Worm (Caenorhabditis elegans) whole organism, dauer: ENCODE data around the gene Y51H7BR.8.

ENCODE experiments used
- unc-62 ChIP-seq: sonication (generic microtip); optimal IDR thresholded peaks from 2 replicates; lab custom pipeline; 2017; ENCODE audit warnings: missing biosample characterization, missing genetic modification reagents, missing genetic modification characterization

The Y51H7BR.8 gene

ce11 chrII:1518914-1519313 is at the start of gene Y51H7BR.8:
TSS of gene Y51H7BR.8 (plus strand) at chrII:1519214.
- no peak for TF ChIP-seq unc-62 (GFP tag; lab: Kevin White, UChicago)

- TF ChIP-seq unc-62 (GFP tag; lab: Kevin White, UChicago), result no peak
Measured at ce11 chrII:1470515-1470966, 48.5 kb upstream of the Y51H7BR.8 start, which contains the start of gene H17B01.2. TSS of gene H17B01.2 (plus strand) at chrII:1470565.

DNA sequence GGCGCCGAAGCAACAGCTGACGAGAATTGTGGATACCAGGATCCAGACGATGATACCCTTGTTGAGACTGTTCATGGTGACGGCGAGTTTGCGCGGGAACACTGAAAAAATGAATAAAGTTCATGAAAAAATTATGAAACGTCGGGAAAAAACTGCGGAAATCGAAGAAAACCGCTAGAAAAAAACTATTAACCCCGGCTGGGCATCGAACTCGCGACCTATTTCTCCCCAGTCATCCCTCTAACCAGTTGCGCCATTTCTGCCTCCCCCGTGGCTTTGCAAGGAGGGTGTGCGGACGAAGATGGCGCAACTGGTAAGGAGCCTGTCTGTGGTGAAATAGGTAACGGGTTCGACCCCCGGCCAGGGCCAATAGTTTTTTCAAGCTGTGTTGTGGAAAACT is 45.5 kb upstream of the Y51H7BR.8 start, which contains the start of gene H17B01.5:
Gene H17B01.5 (minus strand): TSS at position 101 of the 400 bp plus-strand sequence.
- TF ChIP-seq unc-62 (GFP tag; lab: Kevin White, UChicago), result no peak

DNA sequence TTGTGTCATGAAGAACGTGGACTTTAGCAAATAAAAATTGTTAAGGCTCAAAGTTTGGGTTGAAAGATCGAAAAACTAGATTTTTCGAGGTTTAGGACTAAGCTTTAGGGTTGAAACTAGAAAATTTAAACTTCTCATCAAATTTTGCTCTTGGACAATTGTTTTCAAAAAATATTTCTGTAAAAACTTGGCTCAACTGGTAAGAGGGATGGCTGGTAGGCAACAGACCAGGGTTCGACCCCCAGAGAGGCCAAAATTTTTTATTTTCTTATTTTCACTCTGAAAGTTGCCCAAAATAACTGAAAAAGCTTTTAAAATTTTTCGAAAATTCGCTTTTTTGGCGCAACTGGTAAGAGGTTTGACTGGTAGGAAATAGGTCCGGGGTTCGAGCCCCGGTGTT is 44.2 kb upstream of the Y51H7BR.8 start:
- TF ChIP-seq unc-62 (GFP tag; lab: Kevin White, UChicago), result no peak

ce11 chrII:1475328-1475727 is 43.7 kb upstream of the Y51H7BR.8 start:
- no peak for TF ChIP-seq unc-62 (GFP tag; lab: Kevin White, UChicago)

ce11 chrII:1476016-1476415 is 43.0 kb upstream of the Y51H7BR.8 start:
- no peak for TF ChIP-seq unc-62 (GFP tag; lab: Kevin White, UChicago)

- no peak for TF ChIP-seq unc-62 (GFP tag; lab: Kevin White, UChicago)
Measured at ce11 chrII:1477295-1477694, 41.7 kb upstream of the Y51H7BR.8 start.

- TF ChIP-seq unc-62 (GFP tag; lab: Kevin White, UChicago), result no peak
Measured at ce11 chrII:1477975-1478374, 41.0 kb upstream of the Y51H7BR.8 start.

ce11 chrII:1478522-1478921 is 40.5 kb upstream of the Y51H7BR.8 start:
- TF ChIP-seq unc-62 (GFP tag; lab: Kevin White, UChicago), result no peak

DNA sequence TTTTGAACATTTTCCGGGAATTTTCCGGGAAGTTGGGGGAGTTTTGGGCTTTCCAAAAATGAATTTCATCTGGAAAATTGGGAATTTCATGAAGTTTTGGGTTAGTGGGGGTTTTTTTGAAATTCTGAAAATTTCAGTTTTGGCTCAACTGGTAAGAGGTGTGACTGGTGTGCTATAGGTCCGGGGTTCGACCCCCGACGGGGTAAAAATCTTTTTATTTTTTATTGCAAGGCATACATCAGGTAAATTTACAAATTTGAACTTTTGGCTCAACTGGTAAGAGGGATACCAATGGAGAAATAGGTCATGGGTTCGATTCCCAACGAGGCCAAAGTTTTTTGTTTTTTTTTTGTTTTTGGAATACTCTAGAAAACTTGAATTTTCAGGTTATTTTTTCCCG is 37.4 kb upstream of the Y51H7BR.8 start:
- no peak for TF ChIP-seq unc-62 (GFP tag; lab: Kevin White, UChicago)

- TF ChIP-seq unc-62 (GFP tag; lab: Kevin White, UChicago), result no peak
Measured at ce11 chrII:1482419-1482818, 36.6 kb upstream of the Y51H7BR.8 start.

DNA sequence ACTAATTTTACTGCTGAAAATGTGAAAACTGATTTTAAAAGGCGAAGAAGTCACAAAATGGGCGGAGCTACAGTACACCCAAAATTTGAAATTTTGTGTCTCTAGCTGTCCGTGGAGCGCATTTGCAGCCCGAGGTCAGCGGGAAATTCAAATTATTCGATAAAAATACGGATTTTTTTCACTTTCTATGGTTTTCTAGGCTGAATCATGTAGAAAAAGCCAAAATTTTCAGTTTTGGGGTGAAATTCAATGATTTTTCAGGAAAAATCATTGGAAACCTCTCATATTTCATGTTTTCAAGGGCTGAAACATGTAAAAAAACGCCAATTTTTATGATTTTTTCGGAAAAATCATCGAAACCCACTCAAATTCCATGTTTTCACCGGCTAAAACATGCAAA is 28.2 kb upstream of the Y51H7BR.8 start:
- no peak for TF ChIP-seq unc-62 (GFP tag; lab: Kevin White, UChicago)

DNA sequence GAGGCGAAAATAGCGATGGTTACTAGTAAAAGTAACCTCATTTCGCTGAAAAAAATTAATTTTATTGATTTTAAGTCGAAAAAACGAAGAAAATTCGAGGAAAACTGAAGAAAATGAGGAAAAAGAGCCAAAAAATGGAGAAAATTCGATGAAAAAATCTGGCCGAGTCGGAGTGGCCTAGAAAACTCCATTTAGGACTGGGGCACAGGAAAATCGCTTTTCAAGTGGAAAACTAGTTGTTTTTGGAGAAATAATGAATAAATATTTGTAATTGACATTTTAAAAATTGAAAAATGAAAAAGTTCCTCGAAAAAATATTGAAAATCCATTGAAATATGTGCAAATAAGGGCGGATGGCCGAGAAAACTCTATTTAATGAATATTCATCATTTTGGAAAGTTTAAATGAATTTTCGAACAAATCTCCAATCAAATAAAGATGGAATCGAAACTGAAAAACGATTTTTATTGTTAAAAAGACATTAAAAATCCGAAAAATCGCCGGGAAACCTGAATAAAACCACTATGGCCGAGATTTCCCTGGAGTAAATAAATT is 18.7 kb upstream of the Y51H7BR.8 start, which contains the start of gene emc-1:
Gene emc-1 (minus strand): TSS at position 45 of the 555 bp plus-strand sequence.
- no peak for TF ChIP-seq unc-62 (GFP tag; lab: Kevin White, UChicago)

DNA sequence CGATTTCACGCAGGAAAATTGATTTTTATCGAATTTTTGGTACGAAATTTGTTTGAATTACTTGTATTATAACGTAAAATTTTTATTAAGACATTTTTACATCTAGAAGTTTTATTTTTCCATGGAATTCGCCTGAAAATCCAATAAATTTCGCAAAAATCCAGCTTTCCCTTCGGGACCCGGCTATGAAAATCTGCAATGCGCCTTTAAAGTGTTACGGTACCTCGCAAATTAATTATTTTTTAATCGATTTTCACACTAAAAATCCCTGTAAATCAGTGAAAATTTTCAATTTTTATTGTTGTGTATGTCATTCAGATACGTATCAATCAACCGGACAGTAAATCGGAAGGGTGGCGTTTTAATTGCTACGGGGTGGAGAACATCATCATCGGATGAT is 18.1 kb upstream of the Y51H7BR.8 start:
- TF ChIP-seq unc-62 (GFP tag; lab: Kevin White, UChicago), result no peak

ce11 chrII:1501614-1502355 is 17.2 kb upstream of the Y51H7BR.8 start:
- TF ChIP-seq unc-62 (GFP tag; lab: Kevin White, UChicago), result no peak

- no peak for TF ChIP-seq unc-62 (GFP tag; lab: Kevin White, UChicago)
Measured at ce11 chrII:1503663-1504062, 15.4 kb upstream of the Y51H7BR.8 start.

DNA sequence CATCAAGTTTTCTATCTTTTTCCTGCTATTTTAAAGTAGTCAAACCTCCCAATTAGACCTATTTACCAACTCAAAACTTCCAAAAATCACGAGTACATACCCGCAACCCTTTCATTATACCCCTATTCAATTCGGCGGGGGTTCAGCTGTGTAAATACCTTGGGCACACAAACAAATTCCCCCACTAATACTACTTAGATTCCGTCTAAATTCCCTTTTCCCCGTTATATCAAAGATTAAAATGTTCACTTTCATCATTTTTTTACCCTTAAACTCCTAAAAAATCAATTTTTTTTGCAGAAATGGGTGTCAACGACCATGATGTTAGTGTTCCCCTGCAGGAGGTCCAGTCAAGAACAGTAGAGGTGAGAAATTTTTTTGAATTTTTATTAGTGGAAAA is 14.7 kb upstream of the Y51H7BR.8 start, which contains the start of gene fdgt-1:
Gene fdgt-1 (plus strand): TSS at position 301 of the 400 bp plus-strand sequence.
- TF ChIP-seq unc-62 (GFP tag; lab: Kevin White, UChicago), result no peak
